Worm (Caenorhabditis elegans) whole organism, L1 larva: Measurements from ENCODE around the gene T01D1.8.
A peak's percentile ranks its signal among the peaks of the same experiment; 100 is the strongest.

Experiments
- ceh-8 ChIP-seq: fragments of 200-800 bp; sonication (Bioruptor generic); optimal IDR thresholded peaks from 2 replicates; lab custom pipeline; 2018; ENCODE audit warnings: mild to moderate bottlenecking, missing genetic modification characterization, moderate library complexity, missing compliant biosample characterization
- ceh-82 ChIP-seq, 3 experiments: fragments of 150-350 bp in 1 of 3; sonication (generic microtip) in 2 of 3; optimal IDR thresholded peaks; 2 replicates each; lab custom pipeline; 2014 to 2017; ENCODE audit warnings: missing biosample characterization in 3 of 3, missing genetic modification characterization in 3 of 3
- grh-1 ChIP-seq: fragments of 200-800 bp; sonication (Bioruptor generic); IDR thresholded peaks from 2 replicates; pipeline ENCODE4 v1.3.6; 2022; ENCODE audit warnings: missing genetic modification reagents, missing genetic modification characterization, missing compliant biosample characterization
- hlh-4 ChIP-seq: sonication (generic microtip); optimal IDR thresholded peaks from 2 replicates; lab custom pipeline; 2016; ENCODE audit warnings: mild to moderate bottlenecking, missing genetic modification characterization, missing compliant biosample characterization
- isw-1 ChIP-seq: fragments of 200-800 bp; sonication (Bioruptor generic); IDR thresholded peaks from 2 replicates; pipeline ENCODE4 v1.3.6; 2022; ENCODE audit warnings: missing genetic modification characterization, missing compliant biosample characterization
- lin-13 ChIP-seq: fragments of 150-350 bp; optimal IDR thresholded peaks from 2 replicates; lab custom pipeline; 2014; ENCODE audit warnings: missing biosample characterization, missing genetic modification reagents, missing genetic modification characterization
- lir-3 ChIP-seq: sonication (generic microtip); optimal IDR thresholded peaks from 2 replicates; lab custom pipeline; 2016; ENCODE audit warnings: mild to moderate bottlenecking, missing genetic modification characterization, moderate library complexity, missing compliant biosample characterization; ENCODE audit not compliant: poor library complexity
- sox-4 ChIP-seq: sonication (generic microtip); optimal IDR thresholded peaks from 2 replicates; lab custom pipeline; 2016; ENCODE audit warnings: missing genetic modification characterization, missing compliant biosample characterization
- sptf-1 ChIP-seq: fragments of 150-350 bp; optimal IDR thresholded peaks from 2 replicates; lab custom pipeline; 2014; ENCODE audit warnings: missing biosample characterization, missing genetic modification characterization
- unc-62 ChIP-seq: fragments of 150-350 bp; optimal IDR thresholded peaks from 2 replicates; lab custom pipeline; 2014; ENCODE audit warnings: missing biosample characterization, missing genetic modification reagents, missing genetic modification characterization
- ztf-4 ChIP-seq: fragments of 150-350 bp; optimal IDR thresholded peaks from 2 replicates; lab custom pipeline; 2014; ENCODE audit warnings: missing biosample characterization, missing genetic modification characterization

DNA sequence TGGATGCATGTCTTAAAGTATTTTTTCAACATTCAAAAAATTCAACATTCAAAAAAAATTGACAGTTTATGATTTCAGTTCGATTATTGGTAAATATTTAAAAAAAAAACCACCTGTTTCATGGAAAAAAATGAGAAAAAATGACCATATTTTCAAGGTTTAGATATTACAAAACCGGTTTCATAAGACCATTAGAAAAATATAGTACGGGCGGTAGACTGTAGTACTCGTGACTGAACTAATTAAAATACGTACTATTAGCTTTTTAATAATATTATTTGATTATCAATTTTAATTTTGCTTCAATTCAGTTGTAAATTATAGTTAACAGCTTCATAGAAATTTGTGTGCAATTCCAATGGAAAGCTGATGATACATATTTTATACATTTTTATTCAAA, 9.9 kb upstream of the T01D1.8 start:
- TF ChIP-seq ceh-82 (tag; optimal IDR thresholded peaks at IDR 0.05; lab: Kevin White, UChicago) (no peak), lir-3 (tag; lab: Kevin White, UChicago) (no peak), hlh-4 (tag; lab: Kevin White, UChicago) (no peak), sox-4 (tag; lab: Kevin White, UChicago) (no peak), isw-1 (no peak), ceh-8 (GFP tag; lab: Kevin White, UChicago) (no peak), lin-13 (GFP tag; lab: Kevin White, UChicago) (no peak), ztf-4 (tag; lab: Kevin White, UChicago) (no peak), unc-62 (GFP tag; lab: Kevin White, UChicago) (no peak), sptf-1 (tag; lab: Kevin White, UChicago) (no peak), grh-1 (GFP tag; lab: Robert Waterston, UW) (peak; percentile 62)
